Fruit fly (Drosophila melanogaster) whole organism, pupa: Measurements from ENCODE around the gene CG4456.

ENCODE experiments used
- CG10348 ChIP-seq: fragments of 200-800 bp; sonication (Bioruptor generic); IDR thresholded peaks from 2 replicates; pipeline ENCODE4 v1.3.6; 2022; ENCODE audit warnings: missing biosample characterization, missing genetic modification characterization
- CG12605 ChIP-seq: fragments of 200-800 bp; sonication (Bioruptor generic); IDR thresholded peaks from 2 replicates; pipeline ENCODE4 v1.3.6; 2022; ENCODE audit warnings: missing biosample characterization, missing genetic modification characterization
- CG13204 ChIP-seq: fragments of 200-800 bp; sonication (Bioruptor generic); optimal IDR thresholded peaks from 2 replicates; lab custom pipeline; 2018; ENCODE audit warnings: missing biosample characterization, mild to moderate bottlenecking, missing genetic modification characterization, moderate library complexity
- CG14655 ChIP-seq: fragments of 200-800 bp; sonication (Bioruptor generic); optimal IDR thresholded peaks from 3 replicates; lab custom pipeline; 2017; ENCODE audit warnings: mild to moderate bottlenecking, missing biosample characterization, missing genetic modification reagents, missing genetic modification characterization
- CG15710 ChIP-seq: fragments of 200-800 bp; sonication (Bioruptor generic); optimal IDR thresholded peaks from 2 replicates; lab custom pipeline; 2018; ENCODE audit warnings: missing biosample characterization, mild to moderate bottlenecking, missing genetic modification characterization, moderate library complexity
- CG17806 ChIP-seq: fragments of 200-800 bp; sonication (Bioruptor generic); optimal IDR thresholded peaks from 2 replicates; lab custom pipeline; 2018; ENCODE audit warnings: missing biosample characterization, mild to moderate bottlenecking, missing genetic modification characterization, moderate library complexity
- CG32121 ChIP-seq: fragments of 200-800 bp; sonication (Bioruptor generic); IDR thresholded peaks from 2 replicates; pipeline ENCODE4 v1.3.6; 2022; ENCODE audit warnings: missing biosample characterization, missing genetic modification characterization
- CG34367 ChIP-seq: fragments of 200-800 bp; sonication (Bioruptor generic); optimal IDR thresholded peaks from 2 replicates; lab custom pipeline; 2018; ENCODE audit warnings: missing biosample characterization, mild to moderate bottlenecking, missing genetic modification characterization
- CG4496 ChIP-seq: fragments of 200-800 bp; sonication (Bioruptor generic); IDR thresholded peaks from 3 replicates; pipeline ENCODE4 v1.3.6; 2022; ENCODE audit warnings: missing biosample characterization, missing genetic modification characterization
- CG8159 ChIP-seq: fragments of 200-800 bp; sonication (Bioruptor generic); optimal IDR thresholded peaks from 3 replicates; lab custom pipeline; 2018; ENCODE audit warnings: missing biosample characterization, mild to moderate bottlenecking, missing genetic modification characterization, moderate library complexity
- CG8301 ChIP-seq: fragments of 200-800 bp; sonication (Bioruptor generic); optimal IDR thresholded peaks from 2 replicates; lab custom pipeline; 2018; ENCODE audit warnings: missing biosample characterization, mild to moderate bottlenecking, missing genetic modification characterization
- CG9948 ChIP-seq: fragments of 200-800 bp; sonication (Bioruptor generic); optimal IDR thresholded peaks from 2 replicates; lab custom pipeline; 2018; ENCODE audit warnings: missing biosample characterization, mild to moderate bottlenecking, missing genetic modification characterization, moderate library complexity
- D1 ChIP-seq: fragments of 200-800 bp; sonication (Bioruptor generic); optimal IDR thresholded peaks from 2 replicates; lab custom pipeline; 2018; ENCODE audit warnings: missing biosample characterization, mild to moderate bottlenecking, missing genetic modification characterization, moderate library complexity
- EcR ChIP-seq: fragments of 200-800 bp; sonication (Bioruptor generic); optimal IDR thresholded peaks from 3 replicates; lab custom pipeline; 2019; ENCODE audit warnings: missing biosample characterization, missing genetic modification characterization, mild to moderate bottlenecking, moderate library complexity, missing genetic modification reagents
- Ets98B ChIP-seq: fragments of 200-800 bp; sonication (Bioruptor generic); IDR thresholded peaks from 2 replicates; pipeline ENCODE4 v1.3.6; 2022; ENCODE audit warnings: missing biosample characterization, missing genetic modification characterization
- Pif1A ChIP-seq: fragments of 200-800 bp; sonication (Bioruptor generic); optimal IDR thresholded peaks from 3 replicates; lab custom pipeline; 2016; ENCODE audit warnings: missing biosample characterization, missing genetic modification characterization
- Pif1B ChIP-seq: fragments of 200-800 bp; sonication (Bioruptor generic); optimal IDR thresholded peaks from 3 replicates; lab custom pipeline; 2016; ENCODE audit warnings: missing biosample characterization, missing genetic modification characterization
- Snoo ChIP-seq: fragments of 200-800 bp; sonication (Bioruptor generic); optimal IDR thresholded peaks from 3 replicates; lab custom pipeline; 2017; ENCODE audit warnings: missing biosample characterization, mild to moderate bottlenecking, missing genetic modification characterization, inconsistent platforms
- fd96Ca ChIP-seq: fragments of 200-800 bp; sonication (Bioruptor generic); IDR thresholded peaks from 3 replicates; pipeline ENCODE4 v1.3.6; 2022; ENCODE audit warnings: missing biosample characterization, missing genetic modification characterization
- gl ChIP-seq: fragments of 200-800 bp; sonication (Bioruptor generic); optimal IDR thresholded peaks from 2 replicates; lab custom pipeline; 2018; ENCODE audit warnings: missing biosample characterization, mild to moderate bottlenecking, missing genetic modification characterization
- rn ChIP-seq: fragments of 200-800 bp; sonication (Bioruptor generic); IDR thresholded peaks from 2 replicates; pipeline ENCODE4 v1.3.6; 2022; ENCODE audit warnings: missing biosample characterization, missing genetic modification characterization

Gene CG4456

DNA sequence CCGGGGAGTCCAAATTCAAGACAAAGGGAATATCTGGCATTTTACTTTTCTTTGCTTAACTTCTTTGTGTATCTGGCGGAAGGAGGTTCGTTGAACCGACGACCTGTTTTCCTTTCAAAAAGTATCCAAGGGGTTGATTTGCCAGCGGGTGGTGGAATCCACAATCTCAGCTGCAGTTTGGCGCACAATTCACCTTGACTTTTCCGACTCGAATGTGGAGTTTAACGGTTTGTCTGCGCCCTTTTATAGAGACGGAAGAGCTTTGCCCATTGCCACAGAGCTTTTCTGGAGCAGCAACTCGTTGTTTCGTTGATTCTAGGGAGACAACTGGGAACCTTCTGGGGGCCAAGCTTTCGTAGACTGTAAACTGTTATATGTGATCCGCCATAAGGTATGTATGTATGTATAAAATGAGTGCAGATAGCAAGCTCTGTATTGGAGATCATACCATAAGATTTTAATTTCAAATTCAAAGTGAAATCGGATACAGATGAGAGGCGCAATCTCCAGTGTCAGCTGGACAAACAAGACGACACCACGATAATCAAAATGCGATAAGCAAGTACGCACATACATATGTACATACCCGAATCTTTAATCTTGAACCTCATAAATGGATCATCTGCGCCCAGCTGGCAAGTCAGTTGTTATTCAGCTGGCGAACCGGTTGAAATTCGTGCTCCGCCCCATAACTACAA, at the start of gene CG4456, which contains the start of the genes Hsp67Bc and Hsp22:
TSS of gene CG4456 (plus strand) at position 445 of the 698 bp plus-strand sequence.
TSS of gene Hsp67Bc (minus strand) at position 220 of the 698 bp plus-strand sequence.
TSS of gene Hsp22 (plus strand) at position 654 of the 698 bp plus-strand sequence.
- TF ChIP-seq Pif1B (GFP tag; lab: Kevin White, UChicago): peak; percentile 27
- TF ChIP-seq CG8301 (tag; lab: Kevin White, UChicago): no peak
- peak; percentile 59; the same call in 1 of the 3 replicates for TF ChIP-seq CG4496
- no peak for TF ChIP-seq Snoo (tag; lab: Kevin White, UChicago)
- TF ChIP-seq EcR (GFP tag; lab: Kevin White, UChicago): peak; percentile 91
- no peak for TF ChIP-seq CG9948 (tag; lab: Kevin White, UChicago)
- TF ChIP-seq D1 (tag; lab: Kevin White, UChicago): no peak

DNA sequence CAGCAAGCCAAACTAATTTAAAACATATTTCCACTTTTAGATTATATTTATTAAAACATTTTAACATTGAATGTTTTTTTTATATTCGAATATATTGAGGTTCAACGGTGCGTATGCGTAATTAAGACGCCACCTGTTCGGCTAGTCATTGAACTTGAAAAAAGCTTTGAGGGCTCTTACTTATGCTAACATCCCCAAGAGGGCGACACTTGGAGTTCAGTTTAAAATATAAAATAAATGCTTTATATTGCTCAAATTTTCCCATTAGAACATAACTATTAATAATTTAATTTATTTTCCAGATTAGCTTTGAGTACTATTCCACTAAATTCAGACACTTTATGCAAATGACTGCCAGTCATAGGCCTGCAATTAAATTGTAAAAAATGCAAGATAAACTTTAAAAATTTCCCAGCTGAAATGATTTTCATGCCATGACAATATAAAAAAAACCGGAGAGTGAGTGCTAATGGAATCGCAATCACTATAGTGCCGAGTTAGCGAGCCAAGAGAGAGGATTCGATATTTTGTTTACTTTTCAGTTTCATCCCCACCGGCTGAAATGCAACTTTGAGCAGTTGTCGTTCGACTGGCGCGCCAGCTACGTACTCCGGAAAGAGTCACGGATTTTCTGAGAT, 38.7 kb upstream of the CG4456 start, which contains the start of gene PGRP-LA:
TSS of gene PGRP-LA (plus strand) at position 588 of the 638 bp plus-strand sequence.
- TF ChIP-seq CG13204 (GFP tag; lab: Kevin White, UChicago) (no peak), CG34367 (tag; lab: Kevin White, UChicago) (no peak), CG4496 (peak; percentile 57)

DNA sequence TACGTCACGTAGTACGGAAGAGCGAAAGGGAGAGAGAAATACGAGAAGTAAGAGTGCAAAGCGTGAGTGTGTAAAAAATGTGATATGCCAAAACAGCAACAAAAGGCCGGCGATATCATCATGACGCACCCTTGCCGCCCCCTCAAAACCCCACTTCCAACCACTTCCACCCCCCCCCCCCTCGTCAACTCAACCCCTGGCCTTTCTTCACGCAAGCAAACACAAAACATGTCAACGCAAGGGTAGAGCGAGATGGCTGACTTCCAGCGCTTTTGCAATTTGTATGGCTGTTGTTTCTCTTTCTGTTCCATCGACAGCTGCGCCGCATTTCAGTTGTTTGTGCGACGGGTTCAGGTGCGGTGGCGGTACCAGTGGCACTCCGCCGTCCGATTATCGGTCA, 36.8 kb upstream of the CG4456 start:
- TF ChIP-seq EcR (GFP tag; lab: Kevin White, UChicago) (peak; percentile 77), CG8159 (tag; lab: Kevin White, UChicago) (peak; percentile 24), Pif1A (GFP tag; lab: Kevin White, UChicago) (no peak), CG10348 (GFP tag; lab: Robert Waterston, UW) (no peak), CG12605 (GFP tag; lab: Robert Waterston, UW) (peak; percentile 59), CG17806 (no peak), D1 (tag; lab: Kevin White, UChicago) (no peak), CG34367 (tag; lab: Kevin White, UChicago) (no peak), fd96Ca (GFP tag; lab: Robert Waterston, UW) (0 out of 3 replicates have a peak, but pooled peaks have one; percentile 14), gl (tag; lab: Kevin White, UChicago) (peak; percentile 10), CG9948 (tag; lab: Kevin White, UChicago) (no peak), CG13204 (GFP tag; lab: Kevin White, UChicago) (peak; percentile 43), CG32121 (GFP tag; lab: Robert Waterston, UW) (peak; percentile 23; the same call in 1 of the 2 replicates), Pif1B (GFP tag; lab: Kevin White, UChicago) (no peak), CG8301 (tag; lab: Kevin White, UChicago) (no peak), CG15710 (tag; lab: Kevin White, UChicago) (no peak), CG14655 (GFP tag; lab: Kevin White, UChicago) (peak; percentile 1), CG4496 (no peak), rn (GFP tag; lab: Robert Waterston, UW) (no peak), Snoo (tag; lab: Kevin White, UChicago) (no peak), Ets98B (GFP tag; lab: Robert Waterston, UW) (no peak; the same call in 1 of the 2 replicates)

DNA sequence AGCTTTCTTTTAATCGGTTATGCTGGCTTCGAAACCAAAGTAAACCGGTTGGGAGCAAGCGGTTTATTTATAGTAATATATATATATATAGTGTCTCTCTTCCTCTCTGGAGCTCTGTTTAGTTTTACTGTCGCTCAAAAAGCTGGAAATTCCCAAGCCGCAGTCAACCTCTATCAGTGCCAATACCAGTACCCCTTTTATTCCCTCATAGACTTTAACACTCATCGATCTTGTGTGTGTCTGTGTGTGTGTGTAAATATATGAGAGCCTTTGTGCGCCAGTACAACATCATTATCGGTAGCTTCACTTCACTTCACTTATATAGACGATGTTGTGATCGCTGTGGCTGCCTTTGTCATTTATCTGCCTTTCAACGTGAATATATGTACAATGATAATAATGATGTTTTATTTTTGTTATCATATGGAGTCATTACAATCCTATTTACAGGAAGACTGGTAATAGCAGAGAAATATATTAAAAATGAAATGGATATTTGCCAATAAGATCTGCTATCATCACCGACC, 34.5 kb upstream of the CG4456 start:
- no peak; the same call in 1 of the 2 replicates for TF ChIP-seq Ets98B (GFP tag; lab: Robert Waterston, UW)
- no peak for TF ChIP-seq CG9948 (tag; lab: Kevin White, UChicago)
- TF ChIP-seq EcR (GFP tag; lab: Kevin White, UChicago): peak; percentile 79
- TF ChIP-seq CG4496: peak; percentile 38; the same call in 1 of the 3 replicates

DNA sequence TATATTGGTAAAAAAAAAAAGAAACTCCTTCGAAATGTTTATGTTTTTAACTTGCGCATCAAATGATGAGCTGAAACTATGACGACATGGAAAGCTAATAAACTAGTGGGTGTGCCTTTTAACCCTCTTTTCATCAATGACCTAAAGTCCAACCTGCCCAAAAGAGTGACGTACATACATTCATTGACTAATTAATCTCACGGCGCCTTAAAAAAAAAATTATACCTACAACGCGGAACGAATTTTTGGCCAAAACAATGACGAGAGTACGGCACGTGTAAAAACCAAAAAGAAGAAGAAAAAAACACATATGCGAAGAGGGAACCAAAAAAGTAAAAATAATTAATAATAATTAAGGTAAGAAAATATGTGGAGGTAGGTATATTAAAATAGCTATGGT, 34.0 kb upstream of the CG4456 start, which contains the start of gene PGRP-LC:
TSS of gene PGRP-LC (plus strand) at position 301 of the 400 bp plus-strand sequence.
- TF ChIP-seq CG14655 (GFP tag; lab: Kevin White, UChicago) (no peak), CG13204 (GFP tag; lab: Kevin White, UChicago) (no peak), Snoo (tag; lab: Kevin White, UChicago) (no peak), fd96Ca (GFP tag; lab: Robert Waterston, UW) (no peak), CG32121 (GFP tag; lab: Robert Waterston, UW) (no peak), rn (GFP tag; lab: Robert Waterston, UW) (no peak), CG8301 (tag; lab: Kevin White, UChicago) (no peak), CG12605 (GFP tag; lab: Robert Waterston, UW) (no peak), Pif1A (GFP tag; lab: Kevin White, UChicago) (no peak), gl (tag; lab: Kevin White, UChicago) (no peak), Ets98B (GFP tag; lab: Robert Waterston, UW) (no peak), EcR (GFP tag; lab: Kevin White, UChicago) (no peak), CG9948 (tag; lab: Kevin White, UChicago) (no peak), CG17806 (no peak), CG8159 (tag; lab: Kevin White, UChicago) (no peak), Pif1B (GFP tag; lab: Kevin White, UChicago) (no peak)
